Fruit fly (Drosophila melanogaster): ENCODE results near the gene CG9922.
A peak's percentile ranks its signal among the peaks of the same experiment; 100 is the strongest.

Gene CG9922

dm6 chr3R:14035924-14036448 lies at the start of gene CG9922 (continued):
- no peak for TF ChIP-seq prd (optimal IDR thresholded peaks at IDR 0.05)
- peak; percentile 14; the same call in 1 of the 3 replicates for TF ChIP-seq prd (GFP tag; IDR thresholded peaks at IDR 0.05)
- TF ChIP-seq CG3281 (GFP tag; optimal IDR thresholded peaks at IDR 0.05), result peak; percentile 54
- peak; percentile 74 for TF ChIP-seq lilli (GFP tag; optimal IDR thresholded peaks at IDR 0.05)
- peak; percentile 36 for TF ChIP-seq eyg (GFP tag; optimal IDR thresholded peaks at IDR 0.05)
- TF ChIP-seq CG15011 (GFP tag; optimal IDR thresholded peaks at IDR 0.05), result no peak
- peak; percentile 21 for TF ChIP-seq D19A (tag; optimal IDR thresholded peaks at IDR 0.05)
- peak; percentile 47 for TF ChIP-seq bab2 (GFP tag; optimal IDR thresholded peaks at IDR 0.05)
- peak; percentile 68 for TF ChIP-seq jumu (GFP tag; optimal IDR thresholded peaks at IDR 0.05)
- no peak for TF ChIP-seq Taf1 (GFP tag; IDR thresholded peaks at IDR 0.05)
- TF ChIP-seq YL-1 (GFP tag; optimal IDR thresholded peaks at IDR 0.05), result peak; percentile 61
- TF ChIP-seq CG12236 (GFP tag; optimal IDR thresholded peaks at IDR 0.05), result peak; percentile 30

- TF ChIP-seq Doc3 (GFP tag; IDR thresholded peaks at IDR 0.05; ENCODE audit: partially characterized antibody) (no peak), fd96Cb (tag; optimal IDR thresholded peaks at IDR 0.05) (no peak), CG11093 (GFP tag; IDR thresholded peaks at IDR 0.05) (no peak), row (GFP tag; IDR thresholded peaks at IDR 0.05) (peak; percentile 36; the same call in 1 of the 3 replicates), ATbp (GFP tag; optimal IDR thresholded peaks at IDR 0.05) (no peak), CG10979 (tag; optimal IDR thresholded peaks at IDR 0.05) (no peak), sna (GFP tag; IDR thresholded peaks at IDR 0.05; ENCODE audit: partially characterized antibody) (no peak), scrt (GFP tag; optimal IDR thresholded peaks at IDR 0.05) (peak; percentile 91), CG9609 (GFP tag; optimal IDR thresholded peaks at IDR 0.05) (no peak), mirr (GFP tag; optimal IDR thresholded peaks at IDR 0.05) (peak; percentile 34), abd-A (tag; optimal IDR thresholded peaks at IDR 0.05) (peak; percentile 49), CG18764 (GFP tag; optimal IDR thresholded peaks at IDR 0.05) (no peak), Abd-B (GFP tag; optimal IDR thresholded peaks at IDR 0.05) (no peak), HLHmδ (GFP tag; optimal IDR thresholded peaks at IDR 0.05) (no peak), D (optimal IDR thresholded peaks at IDR 0.05) (no peak), D (GFP tag; optimal IDR thresholded peaks at IDR 0.05) (no peak), oc (tag; optimal IDR thresholded peaks at IDR 0.05) (peak; percentile 32), zf30C (GFP tag; optimal IDR thresholded peaks at IDR 0.05) (no peak), CG7556 (GFP tag; optimal IDR thresholded peaks at IDR 0.05) (peak; percentile 14), sens (GFP tag) (peak; percentile 15), Med (GFP tag) (peak; percentile 7)
These were observed 49.4 kb upstream of the CG9922 start for dm6 chr3R:14085555-14085954.

- TF ChIP-seq CG12299 (tag; optimal IDR thresholded peaks at IDR 0.05) (no peak), Dfd (GFP tag; optimal IDR thresholded peaks at IDR 0.05) (peak in 1 of 2 experiments; percentile 59), tap (tag; optimal IDR thresholded peaks at IDR 0.05) (no peak), CG2129 (GFP tag; IDR thresholded peaks at IDR 0.05; ENCODE audit: partially characterized antibody) (no peak)
These were observed 45.3 kb upstream of the CG9922 start for dm6 chr3R:14081526-14081925.

- no peak for TF ChIP-seq CG9876 (GFP tag; optimal IDR thresholded peaks at IDR 0.05)
- peak; percentile 66; the same call in 2 of the 3 replicates for TF ChIP-seq otp (GFP tag; IDR thresholded peaks at IDR 0.05)
- peak; percentile 31 for TF ChIP-seq ATbp (GFP tag; optimal IDR thresholded peaks at IDR 0.05)
- no peak for TF ChIP-seq CkIIα-i1 (GFP tag; IDR thresholded peaks at IDR 0.05)
- peak; percentile 26 for TF ChIP-seq unpg (GFP tag; optimal IDR thresholded peaks at IDR 0.05)
- TF ChIP-seq Oli (tag; optimal IDR thresholded peaks at IDR 0.05), result peak; percentile 46
- no peak for TF ChIP-seq CG12659 (GFP tag; optimal IDR thresholded peaks at IDR 0.05)
- TF ChIP-seq CG31224 (GFP tag; IDR thresholded peaks at IDR 0.05), result peak; percentile 48; the same call in 1 of the 2 replicates
- no peak for TF ChIP-seq Dref (GFP tag; IDR thresholded peaks at IDR 0.05)
- peak; percentile 49 for TF ChIP-seq CG7839 (tag; optimal IDR thresholded peaks at IDR 0.05)
- TF ChIP-seq slbo (GFP tag; IDR thresholded peaks at IDR 0.05), result peak; percentile 62
- peak; percentile 1 for TF ChIP-seq CG15011 (GFP tag; optimal IDR thresholded peaks at IDR 0.05)
- peak; percentile 45 for TF ChIP-seq phol (tag; optimal IDR thresholded peaks at IDR 0.05)
- TF ChIP-seq gcm (GFP tag; optimal IDR thresholded peaks at IDR 0.05), result no peak
These were observed 40.8 kb upstream of the CG9922 start for dm6 chr3R:14077026-14077425.
